Worm (Caenorhabditis elegans) whole organism, early embryonic: Measurements from ENCODE around the gene eif-2Bgamma.

Experiments
- B0310.2 ChIP-seq: sonication (generic microtip); optimal IDR thresholded peaks from 2 replicates; lab custom pipeline; 2016; ENCODE audit warnings: mild to moderate bottlenecking, missing genetic modification characterization, missing compliant biosample characterization
- F13C5.2 ChIP-seq: sonication (generic microtip); optimal IDR thresholded peaks from 2 replicates; lab custom pipeline; 2017; ENCODE audit warnings: mild to moderate bottlenecking, missing genetic modification characterization, inconsistent platforms, missing compliant biosample characterization
- aly-1 ChIP-seq: sonication (generic microtip); optimal IDR thresholded peaks from 2 replicates; lab custom pipeline; 2016; ENCODE audit warnings: missing genetic modification characterization, missing compliant biosample characterization
- ama-1 ChIP-seq: fragments of 150-350 bp; optimal IDR thresholded peaks from 2 replicates; lab custom pipeline; 2014
- ceh-13 ChIP-seq: fragments of 200-800 bp; sonication (Bioruptor generic); optimal IDR thresholded peaks from 2 replicates; lab custom pipeline; 2018; ENCODE audit warnings: mild to moderate bottlenecking, missing genetic modification characterization, missing compliant biosample characterization
- ceh-36 ChIP-seq: sonication (generic microtip); optimal IDR thresholded peaks from 2 replicates; lab custom pipeline; 2016; ENCODE audit warnings: missing genetic modification characterization, inconsistent platforms, missing compliant biosample characterization
- ets-7 ChIP-seq: sonication (generic microtip); optimal IDR thresholded peaks from 2 replicates; lab custom pipeline; 2016; ENCODE audit warnings: missing genotype, missing genetic modification characterization, missing compliant biosample characterization
- flt-1 ChIP-seq: fragments of 200-800 bp; sonication (Bioruptor generic); IDR thresholded peaks from 2 replicates; pipeline ENCODE4 v1.3.6; 2022; ENCODE audit warnings: missing genetic modification characterization, missing compliant biosample characterization
- hmbx-1 ChIP-seq: sonication (generic microtip); optimal IDR thresholded peaks from 2 replicates; lab custom pipeline; 2016; ENCODE audit warnings: mild to moderate bottlenecking, missing genetic modification characterization, missing compliant biosample characterization
- pes-1 ChIP-seq: fragments of 200-800 bp; sonication (Bioruptor generic); IDR thresholded peaks from 2 replicates; pipeline ENCODE4 v1.3.6; 2022; ENCODE audit warnings: missing genetic modification reagents, missing genetic modification characterization, missing compliant biosample characterization
- scrt-1 ChIP-seq: fragments of 200-800 bp; sonication (Bioruptor generic); IDR thresholded peaks from 2 replicates; pipeline ENCODE4 v1.3.6; 2022; ENCODE audit warnings: missing genetic modification characterization, missing compliant biosample characterization
- sea-1 ChIP-seq: fragments of 200-800 bp; sonication (Bioruptor generic); conservative IDR thresholded peaks from 2 replicates; pipeline ENCODE4 v1.3.6; 2022; ENCODE audit warnings: missing genetic modification characterization, missing compliant biosample characterization
- tbx-37 ChIP-seq: fragments of 200-800 bp; sonication (Bioruptor generic); conservative IDR thresholded peaks from 2 replicates; pipeline ENCODE4 v1.3.6; 2022; ENCODE audit warnings: missing genetic modification reagents, missing genetic modification characterization, missing compliant biosample characterization
- tra-4 ChIP-seq: sonication (generic microtip); optimal IDR thresholded peaks from 2 replicates; lab custom pipeline; 2017; ENCODE audit warnings: missing genetic modification characterization, missing compliant biosample characterization

DNA sequence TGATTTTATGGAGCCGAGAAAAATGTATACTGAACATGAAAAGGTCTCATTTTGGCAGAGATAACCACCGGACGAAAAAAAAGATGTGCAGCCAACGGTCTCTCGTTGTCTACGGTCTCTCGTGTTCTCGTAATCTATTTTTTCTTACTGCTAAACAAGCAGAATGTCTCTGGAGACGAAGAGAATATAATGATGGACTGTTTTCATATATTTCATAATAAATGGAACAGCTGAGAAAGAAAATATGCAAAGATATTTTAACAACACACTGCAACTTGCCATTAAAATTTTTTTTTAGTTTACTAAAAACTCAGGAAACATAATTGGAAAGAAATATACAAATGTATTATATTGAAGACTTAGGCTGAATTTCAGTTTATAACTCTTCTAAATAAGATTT is 37.4 kb downstream of the eif-2Bgamma start:
- TF ChIP-seq ama-1 = no peak
- TF ChIP-seq aly-1 = no peak
- no peak for TF ChIP-seq flt-1 (GFP tag; lab: Robert Waterston, UW)
- no peak for TF ChIP-seq F13C5.2 (tag; lab: Kevin White, UChicago)
- TF ChIP-seq ceh-13 (GFP tag; lab: Kevin White, UChicago) = no peak
- TF ChIP-seq ets-7 (tag; lab: Kevin White, UChicago) = no peak
- no peak for TF ChIP-seq tbx-37
- TF ChIP-seq hmbx-1 (tag; lab: Kevin White, UChicago) = no peak
- no peak for TF ChIP-seq sea-1
- TF ChIP-seq tra-4 (tag; lab: Kevin White, UChicago) = no peak
- TF ChIP-seq scrt-1 = no peak
- no peak for TF ChIP-seq B0310.2 (tag; lab: Kevin White, UChicago)
- no peak for TF ChIP-seq ceh-36 (tag; lab: Kevin White, UChicago)
- TF ChIP-seq pes-1 = no peak
